Worm (Caenorhabditis elegans): ENCODE results near the gene sri-30.

Gene sri-30

ce11 chrII:3087134-3087533 is 41.2 kb downstream of the sri-30 start:
- TF ChIP-seq nhr-237 (tag; optimal IDR thresholded peaks at IDR 0.05) (no peak), zag-1 (tag; optimal IDR thresholded peaks at IDR 0.05) (no peak), ama-1 (optimal IDR thresholded peaks at IDR 0.05) (no peak), F13H6.1 (tag; optimal IDR thresholded peaks at IDR 0.05) (no peak), nhr-25 (tag; optimal IDR thresholded peaks at IDR 0.05) (no peak), ztf-11 (tag; optimal IDR thresholded peaks at IDR 0.05) (no peak), ztf-1 (GFP tag; conservative IDR thresholded peaks at IDR 0.05) (no peak), unc-39 (tag; optimal IDR thresholded peaks at IDR 0.05) (no peak), dmd-4 (tag; optimal IDR thresholded peaks at IDR 0.05) (no peak), ZK546.5 (tag; optimal IDR thresholded peaks at IDR 0.05) (no peak), C34F6.9 (tag; optimal IDR thresholded peaks at IDR 0.05) (no peak), peb-1 (tag; optimal IDR thresholded peaks at IDR 0.05) (no peak), ceh-82 (tag; optimal IDR thresholded peaks at IDR 0.05) (no peak), alr-1 (tag; optimal IDR thresholded peaks at IDR 0.05) (no peak), nhr-23 (tag; optimal IDR thresholded peaks at IDR 0.05) (no peak), sma-3 (GFP tag; optimal IDR thresholded peaks at IDR 0.05) (no peak), skn-1 (tag; optimal IDR thresholded peaks at IDR 0.05) (no peak), crh-2 (tag; optimal IDR thresholded peaks at IDR 0.05) (no peak), ceh-16 (tag; optimal IDR thresholded peaks at IDR 0.05) (no peak), nhr-77 (tag; optimal IDR thresholded peaks at IDR 0.05) (no peak)

ce11 chrII:3091268-3091667 is 45.3 kb downstream of the sri-30 start, which contains the start of gene srg-21:
srg-21 (minus strand) TSS chrII:3091368.
- TF ChIP-seq lsy-2 (tag; optimal IDR thresholded peaks at IDR 0.05): no peak
- TF ChIP-seq ZK546.5 (tag; optimal IDR thresholded peaks at IDR 0.05): no peak
- no peak for TF ChIP-seq ceh-16 (tag; optimal IDR thresholded peaks at IDR 0.05)
- no peak for TF ChIP-seq nhr-11 (tag; optimal IDR thresholded peaks at IDR 0.05)
- no peak for TF ChIP-seq C34F6.9 (tag; optimal IDR thresholded peaks at IDR 0.05)
- TF ChIP-seq nhr-237 (tag; optimal IDR thresholded peaks at IDR 0.05): no peak
- TF ChIP-seq unc-55 (GFP tag; optimal IDR thresholded peaks at IDR 0.05): no peak
- TF ChIP-seq snpc-4 (tag; optimal IDR thresholded peaks at IDR 0.05): no peak
- TF ChIP-seq sma-3 (GFP tag; optimal IDR thresholded peaks at IDR 0.05): no peak
- TF ChIP-seq F13H6.1 (tag; optimal IDR thresholded peaks at IDR 0.05): no peak
- TF ChIP-seq zag-1 (tag; optimal IDR thresholded peaks at IDR 0.05): no peak
- TF ChIP-seq alr-1 (tag; optimal IDR thresholded peaks at IDR 0.05): no peak
- no peak for TF ChIP-seq unc-62 (GFP tag; optimal IDR thresholded peaks at IDR 0.05)

ce11 chrII:3093352-3093751 is 47.4 kb downstream of the sri-30 start, which contains the start of gene srg-22:
srg-22 (minus strand) TSS chrII:3093452.
- TF ChIP-seq ama-1 (optimal IDR thresholded peaks at IDR 0.05) (no peak), nhr-23 (tag; optimal IDR thresholded peaks at IDR 0.05) (no peak), nhr-6 (tag; optimal IDR thresholded peaks at IDR 0.05) (no peak), peb-1 (tag; optimal IDR thresholded peaks at IDR 0.05) (no peak), lin-11 (tag; optimal IDR thresholded peaks at IDR 0.05) (no peak), mdl-1 (tag; optimal IDR thresholded peaks at IDR 0.05) (no peak), lsy-2 (tag; optimal IDR thresholded peaks at IDR 0.05) (no peak), dmd-4 (tag; optimal IDR thresholded peaks at IDR 0.05) (no peak)

ce11 chrII:3096060-3096459 is 50.1 kb downstream of the sri-30 start, which contains the start of gene srg-23:
srg-23 (minus strand) TSS chrII:3096160.
- TF ChIP-seq egl-27 (tag; optimal IDR thresholded peaks at IDR 0.05): no peak
- no peak for TF ChIP-seq nhr-129 (tag; optimal IDR thresholded peaks at IDR 0.05)
- TF ChIP-seq sma-3 (GFP tag; optimal IDR thresholded peaks at IDR 0.05): no peak
- TF ChIP-seq snpc-4 (tag; optimal IDR thresholded peaks at IDR 0.05): no peak
- TF ChIP-seq nhr-25 (tag; optimal IDR thresholded peaks at IDR 0.05): no peak
- no peak for TF ChIP-seq ceh-16 (tag; optimal IDR thresholded peaks at IDR 0.05)
- TF ChIP-seq blmp-1 (tag; optimal IDR thresholded peaks at IDR 0.05; ENCODE audit: insufficient read depth): no peak
- no peak for TF ChIP-seq ZK546.5 (tag; optimal IDR thresholded peaks at IDR 0.05)
- no peak for TF ChIP-seq nhr-6 (tag; optimal IDR thresholded peaks at IDR 0.05)
- no peak for TF ChIP-seq lin-39 (tag; optimal IDR thresholded peaks at IDR 0.05)
- TF ChIP-seq unc-55 (GFP tag; optimal IDR thresholded peaks at IDR 0.05): no peak
- no peak for TF ChIP-seq mdl-1 (tag; optimal IDR thresholded peaks at IDR 0.05)
- TF ChIP-seq skn-1 (tag; optimal IDR thresholded peaks at IDR 0.05): no peak
- no peak for TF ChIP-seq R02D3.7 (tag; optimal IDR thresholded peaks at IDR 0.05)
- no peak for TF ChIP-seq lin-11 (tag; optimal IDR thresholded peaks at IDR 0.05)
- TF ChIP-seq crh-2 (tag; optimal IDR thresholded peaks at IDR 0.05): no peak
- TF ChIP-seq alr-1 (tag; optimal IDR thresholded peaks at IDR 0.05): no peak

ce11 chrII:3096857-3097256 is 50.9 kb downstream of the sri-30 start, which contains the start of gene Y25C1A.14:
Y25C1A.14 (minus strand) TSS chrII:3096957.
- TF ChIP-seq mab-5 (tag; optimal IDR thresholded peaks at IDR 0.05): no peak

Data from whole organism, L2 larva.